Fruit fly (Drosophila melanogaster): ENCODE data around the gene CG9386.

Gene CG9386

DNA sequence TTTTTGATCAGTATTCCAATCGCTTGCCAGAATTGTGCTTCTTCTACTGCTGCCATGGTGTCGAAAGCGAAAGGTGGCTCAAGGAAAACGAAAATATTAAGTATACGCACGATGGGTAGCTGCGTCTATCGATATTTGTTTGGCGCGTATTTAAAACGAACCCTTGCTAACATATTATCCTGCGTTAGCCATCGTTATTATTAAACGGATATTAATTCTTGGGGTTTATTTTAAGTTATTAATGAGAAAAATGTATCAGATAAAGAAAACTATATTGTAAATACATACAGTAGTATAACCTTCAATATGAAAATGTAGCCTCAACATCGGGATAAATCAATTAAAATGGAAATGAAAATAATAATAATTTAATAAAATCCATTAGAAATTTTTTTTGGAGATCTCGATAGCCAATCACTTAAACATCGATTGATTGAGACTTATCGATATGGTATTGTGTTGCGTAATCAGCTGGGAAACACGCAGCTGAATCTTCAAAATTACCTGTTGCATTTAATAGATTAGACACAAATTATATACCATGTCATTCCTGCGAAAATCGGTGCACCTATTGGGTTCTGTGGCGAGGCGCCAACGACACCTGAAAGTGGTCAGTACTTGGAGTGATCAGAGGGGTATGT lies at the start of gene CG9386, which contains the start of gene BckdhA (continued):
- TF ChIP-seq CG6654 (GFP tag; optimal IDR thresholded peaks at IDR 0.05): no peak
- no peak for TF ChIP-seq D (optimal IDR thresholded peaks at IDR 0.05)
- no peak for TF ChIP-seq D (GFP tag; optimal IDR thresholded peaks at IDR 0.05)
- peak; percentile 42 for TF ChIP-seq Fer1 (GFP tag; optimal IDR thresholded peaks at IDR 0.05)
- no peak for TF ChIP-seq wdn (GFP tag; IDR thresholded peaks at IDR 0.05)
- TF ChIP-seq amos (GFP tag; IDR thresholded peaks at IDR 0.05; ENCODE audit: partially characterized antibody): peak; percentile 67; the same call in 1 of the 2 replicates
- no peak for TF ChIP-seq CG2875 (GFP tag; optimal IDR thresholded peaks at IDR 0.05)
- peak; percentile 62 for TF ChIP-seq Nf-YC (tag; optimal IDR thresholded peaks at IDR 0.05)
- no peak for TF ChIP-seq CG11504 (tag; optimal IDR thresholded peaks at IDR 0.05)
- no peak for TF ChIP-seq ara (GFP tag; IDR thresholded peaks at IDR 0.05)
- no peak for TF ChIP-seq ac (GFP tag; optimal IDR thresholded peaks at IDR 0.05)
- no peak for TF ChIP-seq sc (optimal IDR thresholded peaks at IDR 0.05)
- TF ChIP-seq sc (GFP tag; optimal IDR thresholded peaks at IDR 0.05): no peak
- 0 out of 2 replicates have a peak, but pooled peaks have one; percentile 38 for TF ChIP-seq CG32767 (GFP tag; IDR thresholded peaks at IDR 0.05)
- peak; percentile 48 for TF ChIP-seq odd (GFP tag; optimal IDR thresholded peaks at IDR 0.05)
- TF ChIP-seq mld (GFP tag; IDR thresholded peaks at IDR 0.05; ENCODE audit: partially characterized antibody): no peak
- no peak for TF ChIP-seq Optix (GFP tag; IDR thresholded peaks at IDR 0.05)
- TF ChIP-seq zen (tag; optimal IDR thresholded peaks at IDR 0.05): peak; percentile 5
- peak; percentile 50 for TF ChIP-seq CG15514 (GFP tag; optimal IDR thresholded peaks at IDR 0.05)
- no peak for TF ChIP-seq Mes4 (GFP tag; optimal IDR thresholded peaks at IDR 0.05)
- TF ChIP-seq CG17186 (GFP tag; optimal IDR thresholded peaks at IDR 0.05): peak; percentile 52
- peak; percentile 72 for TF ChIP-seq Rfx (GFP tag; IDR thresholded peaks at IDR 0.05)
- TF ChIP-seq eve (GFP tag; optimal IDR thresholded peaks at IDR 0.05): no peak
- TF ChIP-seq dmrt99B (tag; optimal IDR thresholded peaks at IDR 0.05): no peak
- peak; percentile 33 for TF ChIP-seq CG11723 (GFP tag; optimal IDR thresholded peaks at IDR 0.05)
- no peak for TF ChIP-seq CG4360 (GFP tag; IDR thresholded peaks at IDR 0.05)
- TF ChIP-seq Hand (GFP tag; optimal IDR thresholded peaks at IDR 0.05): no peak
- no peak for TF ChIP-seq jing (GFP tag; optimal IDR thresholded peaks at IDR 0.05)
- no peak for TF ChIP-seq zfh1 (GFP tag; IDR thresholded peaks at IDR 0.05)
- TF ChIP-seq Dad (GFP tag; optimal IDR thresholded peaks at IDR 0.05): peak; percentile 20
- TF ChIP-seq phol (tag; optimal IDR thresholded peaks at IDR 0.05): peak; percentile 60
- TF ChIP-seq CG4404 (GFP tag; IDR thresholded peaks at IDR 0.05): no peak
- TF ChIP-seq pzg (GFP tag; optimal IDR thresholded peaks at IDR 0.05): peak; percentile 55
- TF ChIP-seq CG3995 (GFP tag; optimal IDR thresholded peaks at IDR 0.05): peak; percentile 89
- TF ChIP-seq lab (GFP tag; optimal IDR thresholded peaks at IDR 0.05): peak; percentile 55
- TF ChIP-seq sisA (GFP tag; IDR thresholded peaks at IDR 0.05): no peak
- TF ChIP-seq CG12942 (GFP tag; optimal IDR thresholded peaks at IDR 0.05): peak; percentile 65
- no peak for TF ChIP-seq pita (GFP tag; optimal IDR thresholded peaks at IDR 0.05)
- TF ChIP-seq toy (GFP tag; IDR thresholded peaks at IDR 0.05): no peak
- peak; percentile 17 for TF ChIP-seq CG33213 (GFP tag; optimal IDR thresholded peaks at IDR 0.05)
- TF ChIP-seq CG8089 (GFP tag; optimal IDR thresholded peaks at IDR 0.05): peak; percentile 28
- TF ChIP-seq Xrp1 (GFP tag; IDR thresholded peaks at IDR 0.05): peak; percentile 40; the same call in 1 of the 2 replicates
- no peak for TF ChIP-seq CG12071 (GFP tag; optimal IDR thresholded peaks at IDR 0.05)
- TF ChIP-seq CG14860 (GFP tag; IDR thresholded peaks at IDR 0.05; ENCODE audit: partially characterized antibody): peak; percentile 63; the same call in 2 of the 3 replicates
- no peak for TF ChIP-seq CG30431 (GFP tag; optimal IDR thresholded peaks at IDR 0.05)
- no peak for TF ChIP-seq Eip74EF (GFP tag; optimal IDR thresholded peaks at IDR 0.05)
- peak in 1 of 2 experiments; percentile 19 for TF ChIP-seq Hr51 (GFP tag; optimal IDR thresholded peaks at IDR 0.05)
- TF ChIP-seq CG18476 (GFP tag; optimal IDR thresholded peaks at IDR 0.05): peak; percentile 34
- TF ChIP-seq CG2889 (GFP tag; IDR thresholded peaks at IDR 0.05): no peak
- peak; percentile 36 for TF ChIP-seq CG2129 (GFP tag; IDR thresholded peaks at IDR 0.05; ENCODE audit: partially characterized antibody)

Measured in whole organism, embryonic.